Worm (Caenorhabditis elegans): ENCODE data around the gene irld-1.

ce11 chrV:4330820-4331219 lies 5.7 kb upstream of the irld-1 start:
- TF ChIP-seq tbx-2 (tag; optimal IDR thresholded peaks at IDR 0.05), result no peak
- no peak for TF ChIP-seq ztf-11 (tag; optimal IDR thresholded peaks at IDR 0.05)
- no peak for TF ChIP-seq nhr-237 (tag; optimal IDR thresholded peaks at IDR 0.05)
- TF ChIP-seq nhr-84 (tag; optimal IDR thresholded peaks at IDR 0.05), result no peak
- TF ChIP-seq lin-13 (GFP tag; optimal IDR thresholded peaks at IDR 0.05), result no peak
- no peak for TF ChIP-seq sptf-1 (tag; optimal IDR thresholded peaks at IDR 0.05)
- no peak for TF ChIP-seq dpl-1 (GFP tag; optimal IDR thresholded peaks at IDR 0.05)
- no peak for TF ChIP-seq lin-15B (tag; optimal IDR thresholded peaks at IDR 0.05)
- TF ChIP-seq snpc-4 (tag; optimal IDR thresholded peaks at IDR 0.05), result no peak
- no peak for TF ChIP-seq egl-27 (tag; optimal IDR thresholded peaks at IDR 0.05)
- no peak for TF ChIP-seq nhr-11 (tag; optimal IDR thresholded peaks at IDR 0.05)
